Fruit fly (Drosophila melanogaster) S2 (cell line): ENCODE data around the gene CG42766.

Source experiments
- CG8478 ChIP-seq: fragments of >200 bp; optimal IDR thresholded peaks from 2 replicates; lab custom pipeline; 2018
- CTCF ChIP-seq, 2 experiments: fragments of >200 bp; optimal IDR thresholded peaks; 2 replicates each; lab custom pipeline; 2018

- no peak for TF ChIP-seq CTCF (optimal IDR thresholded peaks at IDR 0.05; lab: Kevin White, UChicago)
- no peak for TF ChIP-seq CG8478 (lab: Kevin White, UChicago)
Measured at dm6 chrX:16008814-16009213, 32.1 kb downstream of the CG42766 start, which contains the start of gene Muc14A.
